Fruit fly (Drosophila melanogaster) whole organism, wandering third instar larva: ENCODE data around the gene Ide.

Source experiments
- Dfd ChIP-seq: fragments of >200 bp; optimal IDR thresholded peaks from 2 replicates; lab custom pipeline; 2017; ENCODE audit warnings: missing biosample characterization, missing genetic modification characterization
- Hr78 ChIP-seq: fragments of >200 bp; optimal IDR thresholded peaks from 2 replicates; lab custom pipeline; 2017; ENCODE audit warnings: missing biosample characterization, missing genetic modification characterization
- Hr83 ChIP-seq: fragments of 200-300 bp; sonication (Bioruptor generic); optimal IDR thresholded peaks from 2 replicates; lab custom pipeline; 2016; ENCODE audit warnings: missing biosample characterization, mild to moderate bottlenecking, missing genetic modification characterization, moderate library complexity; ENCODE audit not compliant: poor library complexity, severe bottlenecking
- Myc ChIP-seq: fragments of >200 bp; optimal IDR thresholded peaks from 2 replicates; lab custom pipeline; 2017
- N ChIP-seq: fragments of >200 bp; optimal IDR thresholded peaks from 2 replicates; lab custom pipeline; 2018; ENCODE audit warnings: missing biosample characterization, missing external identifiers, missing genetic modification characterization
- dmrt93B ChIP-seq: fragments of 200-800 bp; sonication (Bioruptor generic); optimal IDR thresholded peaks from 2 replicates; lab custom pipeline; 2018; ENCODE audit warnings: missing biosample characterization, mild to moderate bottlenecking, missing genetic modification characterization
- ey ChIP-seq: fragments of 200-800 bp; sonication (Bioruptor generic); optimal IDR thresholded peaks from 2 replicates; lab custom pipeline; 2016; ENCODE audit warnings: missing biosample characterization, missing genetic modification characterization
- psq ChIP-seq: fragments of 200-800 bp; sonication (Bioruptor generic); optimal IDR thresholded peaks from 3 replicates; lab custom pipeline; 2017; ENCODE audit warnings: missing biosample characterization, mild to moderate bottlenecking, missing genetic modification characterization, moderate library complexity
- sv ChIP-seq: fragments of 200-800 bp; sonication (Bioruptor generic); optimal IDR thresholded peaks from 3 replicates; lab custom pipeline; 2016; ENCODE audit warnings: missing biosample characterization, missing genetic modification characterization
- tai ChIP-seq: sonication (Bioruptor generic); optimal IDR thresholded peaks from 2 replicates; lab custom pipeline; 2016; ENCODE audit warnings: missing biosample characterization, missing genetic modification characterization
- usp ChIP-seq: fragments of >200 bp; optimal IDR thresholded peaks from 2 replicates; lab custom pipeline; 2017; ENCODE audit warnings: missing biosample characterization, missing genetic modification characterization

- TF ChIP-seq Myc (lab: Kevin White, UChicago) = no peak
- TF ChIP-seq Dfd (GFP tag; lab: Kevin White, UChicago) = no peak
- TF ChIP-seq tai (GFP tag; lab: Kevin White, UChicago) = no peak
- no peak for TF ChIP-seq dmrt93B (GFP tag; lab: Kevin White, UChicago)
- no peak for TF ChIP-seq N (GFP tag; lab: Kevin White, UChicago)
- TF ChIP-seq ey (GFP tag; lab: Kevin White, UChicago) = no peak
- no peak for TF ChIP-seq Hr78 (GFP tag; lab: Kevin White, UChicago)
- TF ChIP-seq sv (GFP tag; lab: Kevin White, UChicago) = no peak
- no peak for TF ChIP-seq Hr83
- TF ChIP-seq psq (GFP tag; lab: Kevin White, UChicago) = no peak
- no peak for TF ChIP-seq usp (GFP tag; lab: Kevin White, UChicago)
These were observed 9.6 kb downstream of the Ide start for dm6 chr3L:20366074-20366473.
